Worm (Caenorhabditis elegans) whole organism, midembryonic: ENCODE measurements around the gene crn-6.

Source experiments
- T22C8.4 ChIP-seq: fragments of 200-800 bp; sonication (Bioruptor generic); IDR thresholded peaks from 2 replicates; pipeline ENCODE4 v1.3.6; 2022; ENCODE audit warnings: missing genetic modification characterization, missing compliant biosample characterization
- cog-1 ChIP-seq: sonication (generic microtip); optimal IDR thresholded peaks from 2 replicates; lab custom pipeline; 2016; ENCODE audit warnings: missing genetic modification characterization, missing compliant biosample characterization
- flt-1 ChIP-seq: fragments of 200-800 bp; sonication (Bioruptor generic); IDR thresholded peaks from 2 replicates; pipeline ENCODE4 v1.3.6; 2022; ENCODE audit warnings: missing genetic modification characterization, missing compliant biosample characterization
- klf-2 ChIP-seq: fragments of 200-800 bp; sonication (Bioruptor generic); conservative IDR thresholded peaks from 2 replicates; pipeline ENCODE4 v1.3.6; 2022; ENCODE audit warnings: missing genetic modification reagents, missing genetic modification characterization, missing compliant biosample characterization
- med-1 ChIP-seq: sonication (generic microtip); optimal IDR thresholded peaks from 2 replicates; lab custom pipeline; 2017; ENCODE audit warnings: missing genetic modification characterization, mild to moderate bottlenecking, missing compliant biosample characterization, antibody characterized with exemption, missing genetic modification reagents; ENCODE audit not compliant: insufficient read depth
- ref-1 ChIP-seq: fragments of 200-800 bp; sonication (Bioruptor generic); conservative IDR thresholded peaks from 2 replicates; pipeline ENCODE4 v1.3.6; 2022; ENCODE audit warnings: missing genetic modification reagents, missing genetic modification characterization, missing compliant biosample characterization
- tab-1 ChIP-seq: fragments of 200-800 bp; sonication (Bioruptor generic); IDR thresholded peaks from 2 replicates; pipeline ENCODE4 v1.3.6; 2022; ENCODE audit warnings: missing genetic modification characterization, missing compliant biosample characterization
- ztf-23 ChIP-seq: fragments of 200-800 bp; sonication (Bioruptor generic); IDR thresholded peaks from 2 replicates; pipeline ENCODE4 v1.3.6; 2022; ENCODE audit warnings: missing genetic modification reagents, missing genetic modification characterization, missing compliant biosample characterization
- ztf-29 ChIP-seq: fragments of 200-800 bp; sonication (Bioruptor generic); IDR thresholded peaks from 2 replicates; pipeline ENCODE4 v1.3.6; 2022; ENCODE audit warnings: missing genetic modification reagents, missing genetic modification characterization, missing compliant biosample characterization

crn-6 gene

DNA sequence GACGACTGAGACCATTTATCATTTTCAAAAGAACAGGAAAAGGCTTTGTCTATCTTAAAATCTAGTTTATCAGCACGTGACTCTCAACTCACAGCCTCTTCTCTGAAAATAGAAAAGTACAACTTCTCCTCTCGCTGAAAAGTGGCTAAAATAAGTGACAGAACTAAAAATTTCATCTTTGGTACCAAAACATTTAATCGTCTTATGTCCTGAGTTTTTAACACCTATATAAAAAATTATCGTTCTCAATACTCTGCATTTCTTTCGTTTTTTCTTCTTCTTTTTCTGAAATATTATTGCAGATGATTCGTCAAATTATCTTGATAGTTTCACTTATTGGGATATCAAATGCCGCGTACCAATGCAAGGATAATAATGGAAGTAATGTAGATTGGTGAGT is at the start of gene crn-6:
Gene crn-6 (plus strand): TSS at position 301 of the 400 bp plus-strand sequence.
- TF ChIP-seq ztf-29, result no peak
- no peak for TF ChIP-seq klf-2 (GFP tag; lab: Robert Waterston, UW)
- TF ChIP-seq med-1 (GFP tag; lab: Kevin White, UChicago), result no peak
- TF ChIP-seq ref-1 (GFP tag; lab: Robert Waterston, UW), result no peak
- no peak for TF ChIP-seq flt-1
- no peak for TF ChIP-seq cog-1 (tag; lab: Kevin White, UChicago)
- no peak for TF ChIP-seq tab-1
- no peak for TF ChIP-seq ztf-23 (GFP tag; lab: Robert Waterston, UW)
- no peak for TF ChIP-seq T22C8.4 (GFP tag; lab: Robert Waterston, UW)

ce11 chrIII:9317601-9318000 is 49.5 kb upstream of the crn-6 start:
- TF ChIP-seq tab-1 (no peak), ref-1 (GFP tag; lab: Robert Waterston, UW) (no peak), T22C8.4 (GFP tag; lab: Robert Waterston, UW) (no peak), cog-1 (tag; lab: Kevin White, UChicago) (no peak), ztf-29 (no peak), klf-2 (GFP tag; lab: Robert Waterston, UW) (no peak), med-1 (GFP tag; lab: Kevin White, UChicago) (no peak), ztf-23 (GFP tag; lab: Robert Waterston, UW) (no peak), flt-1 (no peak)

DNA sequence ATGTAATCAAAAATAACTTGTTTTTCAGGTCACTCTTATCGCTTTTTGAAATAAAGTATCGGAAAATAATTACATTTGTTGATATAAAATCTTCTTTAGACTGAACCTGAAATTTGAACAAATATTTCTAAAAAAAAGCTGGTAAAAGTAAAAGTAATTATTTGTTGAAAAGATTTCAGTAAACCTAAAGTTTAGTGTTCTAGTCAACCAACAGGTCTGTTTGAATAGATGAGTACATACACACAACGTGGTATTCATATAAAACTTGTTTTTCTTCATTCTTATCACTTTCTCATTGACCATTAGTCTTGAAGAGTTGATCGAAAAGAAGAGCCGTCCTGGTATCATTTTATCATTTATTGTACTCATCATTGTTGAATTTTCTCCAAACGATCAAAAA is 47.4 kb upstream of the crn-6 start, which contains the start of gene C40H1.9:
Gene C40H1.9 (plus strand): TSS at position 301 of the 400 bp plus-strand sequence.
- TF ChIP-seq med-1 (GFP tag; lab: Kevin White, UChicago), result no peak
- no peak for TF ChIP-seq flt-1
- no peak for TF ChIP-seq cog-1 (tag; lab: Kevin White, UChicago)
- TF ChIP-seq ztf-29, result no peak
- TF ChIP-seq ztf-23 (GFP tag; lab: Robert Waterston, UW), result no peak
- TF ChIP-seq T22C8.4 (GFP tag; lab: Robert Waterston, UW), result no peak
- TF ChIP-seq klf-2 (GFP tag; lab: Robert Waterston, UW), result no peak
- TF ChIP-seq ref-1 (GFP tag; lab: Robert Waterston, UW), result no peak
- no peak for TF ChIP-seq tab-1

ce11 chrIII:9322010-9322409 is 45.1 kb upstream of the crn-6 start, which contains the start of gene cpb-1:
Gene cpb-1, plus strand, starts transcription at chrIII:9322310.
- TF ChIP-seq T22C8.4 (GFP tag; lab: Robert Waterston, UW) (no peak), ztf-29 (no peak), cog-1 (tag; lab: Kevin White, UChicago) (no peak), tab-1 (no peak), flt-1 (no peak), med-1 (GFP tag; lab: Kevin White, UChicago) (no peak), ref-1 (GFP tag; lab: Robert Waterston, UW) (no peak), ztf-23 (GFP tag; lab: Robert Waterston, UW) (no peak)

- TF ChIP-seq ztf-23 (GFP tag; lab: Robert Waterston, UW), result no peak
- no peak for TF ChIP-seq T22C8.4 (GFP tag; lab: Robert Waterston, UW)
- no peak for TF ChIP-seq med-1 (GFP tag; lab: Kevin White, UChicago)
- no peak for TF ChIP-seq flt-1
- TF ChIP-seq cog-1 (tag; lab: Kevin White, UChicago), result no peak
- no peak for TF ChIP-seq klf-2 (GFP tag; lab: Robert Waterston, UW)
- TF ChIP-seq ref-1 (GFP tag; lab: Robert Waterston, UW), result no peak
- TF ChIP-seq tab-1, result no peak
- TF ChIP-seq ztf-29, result no peak
These were observed 42.3 kb upstream of the crn-6 start, which contains the start of gene C40H1.7 for ce11 chrIII:9324724-9325123. Gene C40H1.7, plus strand, starts transcription at chrIII:9325024.

DNA sequence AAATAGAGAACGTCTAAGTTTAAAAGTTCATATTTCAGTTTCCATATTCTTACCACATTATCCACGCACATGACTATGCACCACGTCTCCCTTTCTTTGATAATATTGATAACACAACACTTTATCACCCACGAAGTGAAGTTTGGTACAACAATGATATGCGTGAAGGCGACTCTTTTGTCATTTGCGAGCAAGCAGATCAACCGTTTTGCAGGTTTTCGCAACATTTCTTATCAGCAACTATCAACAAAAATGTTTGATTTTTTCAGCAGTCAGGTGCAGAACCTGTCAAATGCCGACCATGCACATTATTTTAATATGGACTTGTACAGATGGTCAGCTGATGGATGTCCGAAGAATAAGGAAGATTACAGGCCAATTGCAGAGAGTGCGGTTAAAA is 40.5 kb upstream of the crn-6 start:
- TF ChIP-seq med-1 (GFP tag; lab: Kevin White, UChicago), result no peak
- no peak for TF ChIP-seq T22C8.4 (GFP tag; lab: Robert Waterston, UW)
- TF ChIP-seq tab-1, result no peak
- TF ChIP-seq ztf-23 (GFP tag; lab: Robert Waterston, UW), result no peak
- no peak for TF ChIP-seq ztf-29

ce11 chrIII:9327910-9328309 is 39.2 kb upstream of the crn-6 start:
- no peak for TF ChIP-seq ztf-29
- no peak for TF ChIP-seq T22C8.4 (GFP tag; lab: Robert Waterston, UW)
- TF ChIP-seq ztf-23 (GFP tag; lab: Robert Waterston, UW), result no peak
- no peak for TF ChIP-seq flt-1
- TF ChIP-seq med-1 (GFP tag; lab: Kevin White, UChicago), result no peak
- TF ChIP-seq klf-2 (GFP tag; lab: Robert Waterston, UW), result no peak
- TF ChIP-seq cog-1 (tag; lab: Kevin White, UChicago), result no peak
- TF ChIP-seq ref-1 (GFP tag; lab: Robert Waterston, UW), result no peak
- no peak for TF ChIP-seq tab-1

- TF ChIP-seq ztf-29 (no peak), T22C8.4 (GFP tag; lab: Robert Waterston, UW) (no peak), cog-1 (tag; lab: Kevin White, UChicago) (no peak), klf-2 (GFP tag; lab: Robert Waterston, UW) (no peak), ref-1 (GFP tag; lab: Robert Waterston, UW) (no peak), flt-1 (no peak), ztf-23 (GFP tag; lab: Robert Waterston, UW) (no peak), med-1 (GFP tag; lab: Kevin White, UChicago) (no peak), tab-1 (no peak)
These were observed 38.3 kb upstream of the crn-6 start for ce11 chrIII:9328732-9329131.

ce11 chrIII:9329266-9329665 is 37.8 kb upstream of the crn-6 start, which contains the start of gene C40H1.3:
Gene C40H1.3, minus strand, starts transcription at chrIII:9329366.
- TF ChIP-seq ref-1 (GFP tag; lab: Robert Waterston, UW) (no peak), ztf-23 (GFP tag; lab: Robert Waterston, UW) (no peak), T22C8.4 (GFP tag; lab: Robert Waterston, UW) (no peak), tab-1 (no peak), ztf-29 (no peak), flt-1 (no peak), cog-1 (tag; lab: Kevin White, UChicago) (no peak), med-1 (GFP tag; lab: Kevin White, UChicago) (no peak), klf-2 (GFP tag; lab: Robert Waterston, UW) (no peak)
